Fruit fly (Drosophila melanogaster) whole organism, embryonic: ENCODE data around the gene FucTD.

Source experiments
- B-H2 ChIP-seq: fragments of 200-800 bp; sonication (Bioruptor generic); optimal IDR thresholded peaks from 2 replicates; lab custom pipeline; 2018; ENCODE audit warnings: missing biosample characterization, mild to moderate bottlenecking, missing genetic modification characterization
- CG11398 ChIP-seq: fragments of 200-800 bp; sonication (Bioruptor generic); optimal IDR thresholded peaks from 2 replicates; lab custom pipeline; 2016; ENCODE audit warnings: missing biosample characterization, missing genetic modification characterization
- CG12769 ChIP-seq: fragments of 200-800 bp; sonication (Bioruptor generic); optimal IDR thresholded peaks from 2 replicates; lab custom pipeline; 2019; ENCODE audit warnings: missing biosample characterization, mild to moderate bottlenecking, missing genetic modification characterization, moderate library complexity
- CG14014 ChIP-seq: fragments of 200-800 bp; sonication (Bioruptor generic); IDR thresholded peaks from 2 replicates; pipeline ENCODE4 v1.3.6; 2022; ENCODE audit warnings: missing biosample characterization, missing genetic modification characterization
- CG1647 ChIP-seq: fragments of 200-800 bp; sonication (Bioruptor generic); optimal IDR thresholded peaks from 3 replicates; lab custom pipeline; 2016; ENCODE audit warnings: missing biosample characterization, missing genetic modification characterization
- CG16779 ChIP-seq: fragments of 200-800 bp; sonication (Bioruptor generic); IDR thresholded peaks from 2 replicates; pipeline ENCODE4 v1.3.6; 2022; ENCODE audit warnings: missing biosample characterization, missing genetic modification characterization
- CG18619 ChIP-seq: fragments of 200-800 bp; sonication (Bioruptor generic); optimal IDR thresholded peaks from 3 replicates; lab custom pipeline; 2017; ENCODE audit warnings: missing biosample characterization, mild to moderate bottlenecking, missing genetic modification characterization
- CG3726 ChIP-seq: fragments of 200-800 bp; sonication (Bioruptor generic); IDR thresholded peaks from 3 replicates; pipeline ENCODE4, ENCODE4 v1.3.6; 2022; ENCODE audit warnings: missing biosample characterization, missing genetic modification characterization
- CG3995 ChIP-seq: fragments of 200-800 bp; sonication (Bioruptor generic); optimal IDR thresholded peaks from 3 replicates; lab custom pipeline; 2016; ENCODE audit warnings: missing biosample characterization, missing genetic modification characterization
- CG4360 ChIP-seq: fragments of 200-800 bp; sonication (Bioruptor generic); IDR thresholded peaks from 2 replicates; pipeline ENCODE4 v1.3.6; 2022; ENCODE audit warnings: missing biosample characterization, missing genetic modification characterization
- CG4404 ChIP-seq: fragments of 200-800 bp; sonication (Bioruptor generic); IDR thresholded peaks from 2 replicates; pipeline ENCODE4 v1.3.6; 2022; ENCODE audit warnings: missing biosample characterization, missing genetic modification characterization
- CG4707 ChIP-seq: fragments of 200-800 bp; sonication (Bioruptor generic); optimal IDR thresholded peaks from 2 replicates; lab custom pipeline; 2018; ENCODE audit warnings: missing biosample characterization, mild to moderate bottlenecking, missing genetic modification characterization, moderate library complexity
- CG6272 ChIP-seq: fragments of 200-800 bp; sonication (Bioruptor generic); IDR thresholded peaks from 2 replicates; pipeline ENCODE4 v1.3.6; 2022; ENCODE audit warnings: missing biosample characterization, missing genetic modification characterization
- CG7928 ChIP-seq: fragments of 200-800 bp; sonication (Bioruptor generic); optimal IDR thresholded peaks from 2 replicates; lab custom pipeline; 2017; ENCODE audit warnings: missing biosample characterization, mild to moderate bottlenecking, missing genetic modification characterization
- CG7963 ChIP-seq: fragments of 200-800 bp; sonication (Bioruptor generic); IDR thresholded peaks from 3 replicates; pipeline ENCODE4 v1.3.6; 2022; ENCODE audit warnings: missing biosample characterization, missing genetic modification characterization; ENCODE audit not compliant: partially characterized antibody
- CG8089 ChIP-seq: fragments of 200-800 bp; sonication (Bioruptor generic); optimal IDR thresholded peaks from 3 replicates; lab custom pipeline; 2016; ENCODE audit warnings: missing biosample characterization, missing genetic modification characterization
- D19A ChIP-seq: fragments of 200-800 bp; optimal IDR thresholded peaks from 3 replicates; lab custom pipeline; 2019; ENCODE audit warnings: missing biosample characterization, mild to moderate bottlenecking, missing genetic modification characterization, moderate library complexity
- Dref ChIP-seq: fragments of 200-800 bp; sonication (Bioruptor generic); IDR thresholded peaks from 2 replicates; pipeline ENCODE4 v1.3.6; 2022; ENCODE audit warnings: missing biosample characterization, missing genetic modification characterization
- Ets65A ChIP-seq: fragments of 200-800 bp; sonication (Bioruptor generic); peaks from one replicate; lab custom pipeline; 2016; ENCODE audit warnings: missing biosample characterization, missing genetic modification characterization
- GATAe ChIP-seq: fragments of 200-800 bp; sonication (Bioruptor generic); conservative IDR thresholded peaks from 2 replicates; pipeline ENCODE4 v1.3.6; 2022; ENCODE audit warnings: missing biosample characterization, missing genetic modification characterization
- Gug ChIP-seq: fragments of 200-800 bp; sonication (Bioruptor generic); IDR thresholded peaks from 4 replicates; pipeline ENCODE4 v1.3.6; 2022; ENCODE audit warnings: missing biosample characterization, missing genetic modification characterization
- H2.0 ChIP-seq: fragments of 200-800 bp; sonication (Bioruptor generic); IDR thresholded peaks from 2 replicates; pipeline ENCODE4 v1.3.6; 2022; ENCODE audit warnings: missing biosample characterization, missing genetic modification characterization
- HLH54F ChIP-seq: fragments of 200-800 bp; sonication (Bioruptor generic); optimal IDR thresholded peaks from 3 replicates; lab custom pipeline; 2016; ENCODE audit warnings: missing biosample characterization, missing genetic modification characterization
- Hsf ChIP-seq: fragments of 200-800 bp; sonication (Bioruptor generic); optimal IDR thresholded peaks from 3 replicates; lab custom pipeline; 2016; ENCODE audit warnings: missing biosample characterization, missing genetic modification characterization
- Med ChIP-seq: fragments of 200-800 bp; sonication (Bioruptor generic); peaks from one replicate; lab custom pipeline; 2016; ENCODE audit warnings: missing biosample characterization, missing genetic modification characterization, mild to moderate bottlenecking, inconsistent platforms, moderate library complexity
- Nf-YB ChIP-seq: fragments of 200-800 bp; sonication (Bioruptor generic); optimal IDR thresholded peaks from 3 replicates; lab custom pipeline; 2019; ENCODE audit warnings: missing biosample characterization, mild to moderate bottlenecking, missing genetic modification characterization, moderate library complexity
- bab2 ChIP-seq: fragments of 200-800 bp; sonication (Bioruptor generic); optimal IDR thresholded peaks from 2 replicates; lab custom pipeline; 2016; ENCODE audit warnings: missing biosample characterization, missing genetic modification characterization
- bbx ChIP-seq: fragments of 200-800 bp; sonication (Bioruptor generic); IDR thresholded peaks from 2 replicates; pipeline ENCODE4 v1.3.6; 2022; ENCODE audit warnings: missing biosample characterization, missing genetic modification characterization; ENCODE audit not compliant: partially characterized antibody
- cas ChIP-seq: fragments of 200-800 bp; sonication (Bioruptor generic); IDR thresholded peaks from 2 replicates; pipeline ENCODE4 v1.3.6; 2022; ENCODE audit warnings: missing biosample characterization, missing genetic modification characterization
- corto ChIP-seq: fragments of 200-800 bp; sonication (Bioruptor generic); optimal IDR thresholded peaks from 2 replicates; lab custom pipeline; 2016; ENCODE audit warnings: missing biosample characterization, mild to moderate bottlenecking, missing genetic modification characterization, moderate library complexity
- dmrt99B ChIP-seq: fragments of 200-800 bp; sonication (Bioruptor generic); optimal IDR thresholded peaks from 2 replicates; lab custom pipeline; 2018; ENCODE audit warnings: missing biosample characterization, mild to moderate bottlenecking, missing genetic modification characterization, moderate library complexity
- dpn ChIP-seq, 2 experiments: fragments of 200-800 bp; sonication (Bioruptor generic); optimal IDR thresholded peaks; 3 replicates each; lab custom pipeline; 2016; ENCODE audit warnings: missing biosample characterization in 2 of 2, missing genetic modification characterization in 2 of 2
- en ChIP-seq: fragments of 200-800 bp; sonication (Bioruptor generic); optimal IDR thresholded peaks from 2 replicates; lab custom pipeline; 2016; ENCODE audit warnings: missing biosample characterization, missing genetic modification characterization
- ftz-f1 ChIP-seq: fragments of 200-800 bp; sonication (Bioruptor generic); optimal IDR thresholded peaks from 2 replicates; lab custom pipeline; 2016; ENCODE audit warnings: missing biosample characterization, missing genetic modification characterization
- gfzf ChIP-seq: fragments of 200-800 bp; sonication (Bioruptor generic); optimal IDR thresholded peaks from 2 replicates; lab custom pipeline; 2016; ENCODE audit warnings: missing biosample characterization, mild to moderate bottlenecking, missing genetic modification characterization, moderate library complexity
- grau ChIP-seq: fragments of 200-800 bp; optimal IDR thresholded peaks from 3 replicates; lab custom pipeline; 2019; ENCODE audit warnings: missing biosample characterization, mild to moderate bottlenecking, missing genetic modification characterization, moderate library complexity
- gsb-n ChIP-seq: fragments of 200-800 bp; sonication (Bioruptor generic); optimal IDR thresholded peaks from 3 replicates; lab custom pipeline; 2018; ENCODE audit warnings: missing biosample characterization, mild to moderate bottlenecking, missing genetic modification characterization
- ham ChIP-seq: fragments of 200-800 bp; sonication (Bioruptor generic); IDR thresholded peaks from 2 replicates; pipeline ENCODE4 v1.3.6; 2022; ENCODE audit warnings: missing biosample characterization, missing genetic modification characterization
- hkb ChIP-seq, 2 experiments: fragments of 200-800 bp in 1 of 2; fragments of >200 bp in 1 of 2; sonication (Bioruptor generic) in 1 of 2; IDR thresholded peaks in 1 of 2; optimal IDR thresholded peaks in 1 of 2; 2 replicates each; pipeline versions ENCODE4 v1.3.6 to Lab custom; 2017 to 2022; ENCODE audit warnings: missing biosample characterization in 1 of 2, missing genetic modification characterization in 1 of 2
- lmd ChIP-seq: fragments of 200-800 bp; sonication (Bioruptor generic); IDR thresholded peaks from 2 replicates; pipeline ENCODE4 v1.3.6; 2022; ENCODE audit warnings: missing biosample characterization, missing genetic modification characterization
- oc ChIP-seq: fragments of 200-800 bp; sonication (Bioruptor generic); optimal IDR thresholded peaks from 2 replicates; lab custom pipeline; 2018; ENCODE audit warnings: missing biosample characterization, mild to moderate bottlenecking, missing genetic modification characterization, moderate library complexity
- pnt ChIP-seq: fragments of 200-800 bp; sonication (Bioruptor generic); optimal IDR thresholded peaks from 3 replicates; lab custom pipeline; 2016; ENCODE audit warnings: missing biosample characterization, missing genetic modification characterization
- prd ChIP-seq, 3 experiments: fragments of >200 bp in 2 of 3; fragments of 200-800 bp in 1 of 3; sonication (Bioruptor generic) in 1 of 3; optimal IDR thresholded peaks in 2 of 3; IDR thresholded peaks in 1 of 3; 2 replicates in 2 of 3; 3 replicates in 1 of 3; pipeline versions ENCODE4 v1.3.6 to Lab custom; 2017 to 2022; ENCODE audit warnings: missing biosample characterization in 1 of 3, missing genetic modification characterization in 1 of 3
- pum ChIP-seq: fragments of 200-800 bp; sonication (Bioruptor generic); optimal IDR thresholded peaks from 2 replicates; lab custom pipeline; 2016; ENCODE audit warnings: missing biosample characterization, missing genetic modification characterization
- scrt ChIP-seq: fragments of 200-800 bp; sonication (Bioruptor generic); optimal IDR thresholded peaks from 2 replicates; lab custom pipeline; 2018; ENCODE audit warnings: missing biosample characterization, mild to moderate bottlenecking, missing genetic modification characterization, moderate library complexity
- sim ChIP-seq: fragments of 200-800 bp; sonication (Bioruptor generic); IDR thresholded peaks from 2 replicates; pipeline ENCODE4 v1.3.6; 2022; ENCODE audit warnings: missing biosample characterization, missing genetic modification characterization
- tgo ChIP-seq: fragments of 200-800 bp; sonication (Bioruptor generic); IDR thresholded peaks from 3 replicates; pipeline ENCODE4 v1.3.6; 2022; ENCODE audit warnings: missing biosample characterization, missing genetic modification characterization
- ttk ChIP-seq: fragments of 200-800 bp; sonication (Bioruptor generic); IDR thresholded peaks from 2 replicates; pipeline ENCODE4 v2.1.2; 2022; ENCODE audit warnings: missing biosample characterization, missing genetic modification characterization
- usp ChIP-seq: fragments of >200 bp; optimal IDR thresholded peaks from 2 replicates; lab custom pipeline; 2017; ENCODE audit warnings: missing biosample characterization, missing genetic modification characterization

FucTD gene

DNA sequence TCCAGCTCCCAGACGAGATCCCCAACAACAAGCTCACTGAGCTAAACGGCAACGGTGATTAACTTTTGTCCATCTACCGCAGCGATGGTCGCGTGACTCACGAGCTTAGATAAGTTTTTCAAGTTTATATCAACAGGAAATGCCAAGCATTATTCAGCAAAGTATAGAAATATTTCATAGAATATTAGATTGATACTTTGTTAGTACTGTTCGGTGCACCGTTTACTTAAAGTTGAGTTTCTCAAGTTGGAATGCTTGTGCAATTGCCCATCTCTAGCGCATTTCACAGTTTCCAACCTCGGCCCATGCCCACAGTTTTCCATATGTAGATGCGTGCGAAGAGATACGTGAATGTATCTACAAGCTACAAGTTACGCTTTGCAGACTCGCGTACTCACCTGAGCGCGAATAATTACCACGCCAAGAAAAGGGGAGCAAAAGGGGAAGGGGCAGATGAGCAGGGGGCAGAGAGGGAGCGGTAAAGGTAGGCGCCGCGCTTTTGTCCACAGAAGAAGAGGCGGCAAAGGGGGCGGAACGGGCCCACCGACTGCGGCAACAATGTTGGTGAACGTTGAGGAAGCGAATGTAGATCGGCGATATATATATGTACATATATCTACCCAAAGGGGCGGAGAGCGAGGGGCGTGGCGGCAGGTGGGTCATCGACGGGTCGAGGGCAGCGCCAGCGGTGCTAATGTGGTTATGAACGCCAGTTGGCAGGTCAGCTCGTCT, 39.9 kb upstream of the FucTD start (continued):
- 0 out of 2 replicates have a peak, but pooled peaks have one; percentile 34 for TF ChIP-seq CG14014
- peak; percentile 10 for TF ChIP-seq CG18619 (GFP tag; lab: Kevin White, UChicago)
- no peak for TF ChIP-seq CG16779
- TF ChIP-seq scrt = no peak
- TF ChIP-seq dmrt99B = peak; percentile 63
- TF ChIP-seq H2.0 (GFP tag; lab: Robert Waterston, UW) = peak; percentile 28; the same call in 1 of the 2 replicates
- TF ChIP-seq Hsf (GFP tag; lab: Kevin White, UChicago) = peak; percentile 14
- TF ChIP-seq Med (GFP tag; lab: Kevin White, UChicago) = peak; percentile 79
- TF ChIP-seq B-H2 (GFP tag; lab: Kevin White, UChicago) = no peak
- TF ChIP-seq ttk = peak; percentile 64; the same call in 1 of the 2 replicates
- TF ChIP-seq grau (tag; lab: Kevin White, UChicago) = peak; percentile 59
- TF ChIP-seq tgo (GFP tag; lab: Robert Waterston, UW) = peak; percentile 53
- peak; percentile 21 for TF ChIP-seq Nf-YB (GFP tag; lab: Kevin White, UChicago)
- TF ChIP-seq usp (GFP tag; lab: Kevin White, UChicago) = no peak
- TF ChIP-seq dpn (GFP tag; optimal IDR thresholded peaks at IDR 0.05; lab: Kevin White, UChicago) = peak; percentile 21 to 43
- peak; percentile 32; the same call in 1 of the 4 replicates for TF ChIP-seq Gug
- TF ChIP-seq gsb-n (tag; lab: Kevin White, UChicago) = peak; percentile 4
- TF ChIP-seq ftz-f1 (GFP tag; lab: Kevin White, UChicago) = no peak
- TF ChIP-seq oc (tag; lab: Kevin White, UChicago) = peak; percentile 70
- TF ChIP-seq CG3726 (GFP tag; lab: Robert Waterston, UW) = 0 out of 3 replicates have a peak, but pooled peaks have one; percentile 42
- TF ChIP-seq HLH54F (GFP tag; lab: Kevin White, UChicago) = no peak
- no peak for TF ChIP-seq CG4360
- peak; percentile 50 for TF ChIP-seq bab2 (GFP tag; lab: Kevin White, UChicago)
- TF ChIP-seq corto (GFP tag; lab: Kevin White, UChicago) = no peak
- peak; percentile 43 for TF ChIP-seq lmd (GFP tag; lab: Robert Waterston, UW)
- 0 out of 2 replicates have a peak, but pooled peaks have one; percentile 22 for TF ChIP-seq CG6272
- TF ChIP-seq cas = no peak
- peak; percentile 17 for TF ChIP-seq pum
- TF ChIP-seq CG11398 (GFP tag; lab: Kevin White, UChicago) = peak; percentile 20
- peak; percentile 35 for TF ChIP-seq pnt
- no peak for TF ChIP-seq GATAe
- no peak for TF ChIP-seq Dref (GFP tag; lab: Robert Waterston, UW)
- peak; percentile 50 for TF ChIP-seq CG1647 (GFP tag; lab: Kevin White, UChicago)
- peak; percentile 56 for TF ChIP-seq CG12769
- peak; percentile 50; the same call in 1 of the 2 replicates for TF ChIP-seq bbx (GFP tag; lab: Robert Waterston, UW)
- TF ChIP-seq CG3995 (GFP tag; lab: Kevin White, UChicago) = no peak
- TF ChIP-seq CG7928 = no peak
- TF ChIP-seq prd (optimal IDR thresholded peaks at IDR 0.05; lab: Kevin White, UChicago) = no peak
- TF ChIP-seq prd (GFP tag; IDR thresholded peaks at IDR 0.05; lab: Robert Waterston, UW) = peak; percentile 69; the same call in 2 of the 3 replicates
- TF ChIP-seq sim (GFP tag; lab: Robert Waterston, UW) = no peak
- peak; percentile 14 for TF ChIP-seq D19A (tag; lab: Kevin White, UChicago)
- no peak for TF ChIP-seq ham
- TF ChIP-seq Ets65A (GFP tag; lab: Kevin White, UChicago) = peak; percentile 78
- no peak for TF ChIP-seq CG8089 (GFP tag; lab: Kevin White, UChicago)
- TF ChIP-seq CG7963 (GFP tag; lab: Robert Waterston, UW) = no peak
- no peak for TF ChIP-seq en (GFP tag; lab: Kevin White, UChicago)
- TF ChIP-seq hkb (optimal IDR thresholded peaks at IDR 0.05; lab: Kevin White, UChicago) = no peak
- peak; percentile 71 for TF ChIP-seq hkb (GFP tag; IDR thresholded peaks at IDR 0.05; lab: Robert Waterston, UW)
- TF ChIP-seq CG4404 = no peak
- no peak for TF ChIP-seq gfzf (GFP tag; lab: Kevin White, UChicago)
- peak; percentile 2 for TF ChIP-seq CG4707 (GFP tag; lab: Kevin White, UChicago)
